Fruit fly (Drosophila melanogaster) whole organism, adult: Measurements from ENCODE around the gene Mcm7.

Source experiments
- CG11617 ChIP-seq: fragments of 200-800 bp; sonication (Bioruptor generic); optimal IDR thresholded peaks from 2 replicates; lab custom pipeline; 2017; ENCODE audit warnings: mild to moderate bottlenecking, missing biosample characterization, missing genetic modification reagents, missing genetic modification characterization
- CG1620 ChIP-seq: fragments of 200-800 bp; sonication (Bioruptor generic); optimal IDR thresholded peaks from 2 replicates; lab custom pipeline; 2016; ENCODE audit warnings: missing biosample characterization, missing genetic modification characterization
- CG7101 ChIP-seq: fragments of 200-800 bp; sonication (Bioruptor generic); optimal IDR thresholded peaks from 2 replicates; lab custom pipeline; 2018; ENCODE audit warnings: missing biosample characterization, mild to moderate bottlenecking, missing genetic modification characterization, moderate library complexity
- bab1 ChIP-seq: fragments of 200-800 bp; sonication (Bioruptor generic); optimal IDR thresholded peaks from 3 replicates; lab custom pipeline; 2019; ENCODE audit warnings: missing biosample characterization, mild to moderate bottlenecking, missing genetic modification characterization, moderate library complexity
- cnc ChIP-seq, 2 experiments: fragments of >200 bp; optimal IDR thresholded peaks; 2 replicates each; lab custom pipeline; 2017
- toe ChIP-seq: fragments of 200-800 bp; sonication (Bioruptor generic); optimal IDR thresholded peaks from 2 replicates; lab custom pipeline; 2016; ENCODE audit warnings: missing biosample characterization, missing genetic modification characterization

- TF ChIP-seq toe, result no peak
- no peak for TF ChIP-seq CG1620 (GFP tag; lab: Kevin White, UChicago)
- TF ChIP-seq CG7101 (tag; lab: Kevin White, UChicago), result no peak
- TF ChIP-seq CG11617 (GFP tag; lab: Kevin White, UChicago), result no peak
- no peak for TF ChIP-seq cnc (optimal IDR thresholded peaks at IDR 0.05; lab: Kevin White, UChicago)
- TF ChIP-seq bab1 (GFP tag; lab: Kevin White, UChicago), result no peak
Observed at dm6 chr3L:8871017-8871416, 20.4 kb upstream of the Mcm7 start.
